Worm (Caenorhabditis elegans): ENCODE measurements around the gene T28D9.1.

ce11 chrII:6531527-6531926 lies 39.3 kb downstream of the T28D9.1 start, which contains the start of gene abch-1:
- TF ChIP-seq tab-1 (GFP tag; IDR thresholded peaks at IDR 0.05), result no peak
- no peak for TF ChIP-seq T22C8.4 (GFP tag; IDR thresholded peaks at IDR 0.05)
- no peak for TF ChIP-seq ztf-29 (GFP tag; IDR thresholded peaks at IDR 0.05)
- TF ChIP-seq flt-1 (GFP tag; IDR thresholded peaks at IDR 0.05), result no peak
- no peak for TF ChIP-seq med-1 (GFP tag; optimal IDR thresholded peaks at IDR 0.05; ENCODE audit: insufficient read depth)
- no peak for TF ChIP-seq ztf-23 (GFP tag; IDR thresholded peaks at IDR 0.05)
- TF ChIP-seq cog-1 (tag; optimal IDR thresholded peaks at IDR 0.05), result no peak
- TF ChIP-seq ref-1 (GFP tag; conservative IDR thresholded peaks at IDR 0.05), result no peak
- TF ChIP-seq klf-2 (GFP tag; conservative IDR thresholded peaks at IDR 0.05), result no peak
